Fruit fly (Drosophila melanogaster): ENCODE results near the gene smash.
A peak's percentile ranks its signal among the peaks of the same experiment; 100 is the strongest.

The smash gene

dm6 chr3R:4640546-4641253 is 18.7 kb upstream of the smash start:
- TF ChIP-seq CG6163 (GFP tag; IDR thresholded peaks at IDR 0.05) (no peak), cyc (GFP tag; optimal IDR thresholded peaks at IDR 0.05) (no peak), CG6854 (GFP tag; optimal IDR thresholded peaks at IDR 0.05) (no peak), Eip78C (GFP tag) (peak; percentile 12), CG9139 (GFP tag; optimal IDR thresholded peaks at IDR 0.05) (no peak)

dm6 chr3R:4641254-4641573 is 18.2 kb upstream of the smash start:
- no peak for TF ChIP-seq pdm3 (GFP tag; optimal IDR thresholded peaks at IDR 0.05)
- TF ChIP-seq CG15336 (GFP tag; IDR thresholded peaks at IDR 0.05): no peak
- peak; percentile 60 for TF ChIP-seq vri (GFP tag; optimal IDR thresholded peaks at IDR 0.05)
- TF ChIP-seq CG9139 (GFP tag; optimal IDR thresholded peaks at IDR 0.05): no peak
- no peak for TF ChIP-seq Hr39 (GFP tag; optimal IDR thresholded peaks at IDR 0.05)

dm6 chr3R:4641616-4642102 is 17.7 kb upstream of the smash start, which contains the start of the genes CG9775, MED31 and slx1:
Gene CG9775 (minus strand): TSS chr3R:4641838.
Gene MED31 (plus strand): TSS chr3R:4641963.
Gene slx1 (plus strand): TSS chr3R:4641963.
- peak; percentile 72 for TF ChIP-seq esn (GFP tag; optimal IDR thresholded peaks at IDR 0.05)
- peak; percentile 87 for TF ChIP-seq Eip78C (GFP tag)
- peak; percentile 80 for TF ChIP-seq CG4318 (GFP tag; optimal IDR thresholded peaks at IDR 0.05)
- TF ChIP-seq CG6163 (GFP tag; IDR thresholded peaks at IDR 0.05): peak; percentile 79
- TF ChIP-seq pdm3 (GFP tag; optimal IDR thresholded peaks at IDR 0.05): peak; percentile 53
- peak; percentile 35 for TF ChIP-seq Ets21C (GFP tag; optimal IDR thresholded peaks at IDR 0.05)
- no peak for TF ChIP-seq CG6854 (GFP tag; optimal IDR thresholded peaks at IDR 0.05)
- TF ChIP-seq Met (GFP tag; optimal IDR thresholded peaks at IDR 0.05): peak; percentile 64
- peak; percentile 74 for TF ChIP-seq Lpt (GFP tag; optimal IDR thresholded peaks at IDR 0.05)
- TF ChIP-seq CG8319 (GFP tag; optimal IDR thresholded peaks at IDR 0.05): peak; percentile 53
- peak; percentile 67 for TF ChIP-seq Gug (GFP tag; IDR thresholded peaks at IDR 0.05)
- TF ChIP-seq CG3032 (tag; optimal IDR thresholded peaks at IDR 0.05): peak; percentile 85
- TF ChIP-seq net (GFP tag; optimal IDR thresholded peaks at IDR 0.05): peak; percentile 65
- TF ChIP-seq CG6808 (GFP tag; optimal IDR thresholded peaks at IDR 0.05): peak; percentile 51
- TF ChIP-seq CG6276 (GFP tag; optimal IDR thresholded peaks at IDR 0.05): no peak
- TF ChIP-seq CG15336 (GFP tag; IDR thresholded peaks at IDR 0.05): peak; percentile 82
- peak; percentile 59 for TF ChIP-seq Hr39 (GFP tag; optimal IDR thresholded peaks at IDR 0.05)
- TF ChIP-seq lz (GFP tag; optimal IDR thresholded peaks at IDR 0.05): peak; percentile 74
- TF ChIP-seq Smox (GFP tag; optimal IDR thresholded peaks at IDR 0.05): peak; percentile 60
- TF ChIP-seq Ets96B (tag; optimal IDR thresholded peaks at IDR 0.05): peak; percentile 78
- TF ChIP-seq CG31627 (GFP tag; optimal IDR thresholded peaks at IDR 0.05): peak; percentile 70
- peak in 1 of 2 experiments; percentile 77 for TF ChIP-seq salr (GFP tag; optimal IDR thresholded peaks at IDR 0.05)
- TF ChIP-seq Eip75B (GFP tag; optimal IDR thresholded peaks at IDR 0.05): peak; percentile 35
- peak; percentile 66 for TF ChIP-seq dsx (GFP tag; optimal IDR thresholded peaks at IDR 0.05; ENCODE audit: poor library complexity, severe bottlenecking)
- TF ChIP-seq CG8632 (GFP tag; optimal IDR thresholded peaks at IDR 0.05): peak; percentile 78
- no peak for TF ChIP-seq Blimp-1 (GFP tag; optimal IDR thresholded peaks at IDR 0.05)
- TF ChIP-seq CG8119 (GFP tag; IDR thresholded peaks at IDR 0.05): no peak; the same call in 2 of the 3 replicates
- TF ChIP-seq achi (GFP tag; optimal IDR thresholded peaks at IDR 0.05): peak; percentile 81
- TF ChIP-seq Hr4 (GFP tag; optimal IDR thresholded peaks at IDR 0.05): peak; percentile 70
- TF ChIP-seq fd59A (GFP tag; optimal IDR thresholded peaks at IDR 0.05): peak; percentile 30
- no peak for TF ChIP-seq svp (GFP tag)
- peak; percentile 75 for TF ChIP-seq Sox15 (GFP tag; optimal IDR thresholded peaks at IDR 0.05)
- TF ChIP-seq CG3919 (GFP tag; optimal IDR thresholded peaks at IDR 0.05): peak; percentile 74
- peak; percentile 86 for TF ChIP-seq CG32006 (GFP tag; optimal IDR thresholded peaks at IDR 0.05)
- TF ChIP-seq topi (GFP tag; optimal IDR thresholded peaks at IDR 0.05): peak; percentile 43
- TF ChIP-seq cyc (GFP tag; optimal IDR thresholded peaks at IDR 0.05): peak; percentile 76
- peak in 1 of 2 experiments; percentile 54 for TF ChIP-seq ss (GFP tag; optimal IDR thresholded peaks at IDR 0.05)
- TF ChIP-seq spab (GFP tag; optimal IDR thresholded peaks at IDR 0.05): no peak
- peak; percentile 62 for TF ChIP-seq CG11902 (GFP tag; optimal IDR thresholded peaks at IDR 0.05)
- peak; percentile 83 for TF ChIP-seq CG11294 (GFP tag; IDR thresholded peaks at IDR 0.05)
- TF ChIP-seq CG10631 (GFP tag; optimal IDR thresholded peaks at IDR 0.05): peak; percentile 85
- peak; percentile 51 for TF ChIP-seq CG11762 (GFP tag; optimal IDR thresholded peaks at IDR 0.05; ENCODE audit: insufficient read depth)
- peak; percentile 60 for TF ChIP-seq CG7368 (GFP tag; optimal IDR thresholded peaks at IDR 0.05)
